Worm (Caenorhabditis elegans) whole organism, L4 larva: ENCODE data around the gene F28H7.3.

Experiments
- D1046.2 ChIP-seq: fragments of 200-800 bp; sonication (Bioruptor generic); IDR thresholded peaks from 2 replicates; pipeline ENCODE4 v1.3.6; 2022; ENCODE audit warnings: missing genetic modification characterization, missing compliant biosample characterization
- F37D6.2 ChIP-seq: sonication (generic microtip); optimal IDR thresholded peaks from 2 replicates; lab custom pipeline; 2016; ENCODE audit warnings: mild to moderate bottlenecking, missing genetic modification characterization, missing compliant biosample characterization
- F49E8.2 ChIP-seq: sonication (generic microtip); optimal IDR thresholded peaks from 2 replicates; lab custom pipeline; 2016; ENCODE audit warnings: missing compliant biosample characterization, mild to moderate bottlenecking, missing genetic modification characterization, borderline replicate concordance
- R02D3.7 ChIP-seq: fragments of 150-350 bp; sonication (generic microtip); optimal IDR thresholded peaks from 3 replicates; lab custom pipeline; 2014; ENCODE audit warnings: missing biosample characterization, missing genetic modification characterization
- T20F7.1 ChIP-seq: fragments of 200-800 bp; sonication (Bioruptor generic); optimal IDR thresholded peaks from 2 replicates; lab custom pipeline; 2018; ENCODE audit warnings: mild to moderate bottlenecking, missing genetic modification characterization, missing compliant biosample characterization
- T26A8.4 ChIP-seq: fragments of 200-800 bp; sonication (Bioruptor generic); IDR thresholded peaks from 2 replicates; pipeline ENCODE4 v1.3.6; 2022; ENCODE audit warnings: missing genetic modification characterization, missing compliant biosample characterization
- Y105C5A.15 ChIP-seq: fragments of 200-800 bp; sonication (Bioruptor generic); IDR thresholded peaks from 2 replicates; pipeline ENCODE4 v1.3.6; 2022; ENCODE audit warnings: missing genetic modification characterization, missing compliant biosample characterization
- Y48G9A.11 ChIP-seq: fragments of 200-800 bp; sonication (Bioruptor generic); IDR thresholded peaks from 2 replicates; pipeline ENCODE4 v1.3.6; 2022; ENCODE audit warnings: missing genetic modification reagents, missing genetic modification characterization, missing compliant biosample characterization
- Y5F2A.4 ChIP-seq: fragments of 200-800 bp; sonication (Bioruptor generic); optimal IDR thresholded peaks from 2 replicates; lab custom pipeline; 2018; ENCODE audit warnings: mild to moderate bottlenecking, missing genetic modification characterization, missing compliant biosample characterization
- Y75B8A.6 ChIP-seq: fragments of 200-800 bp; sonication (Bioruptor generic); IDR thresholded peaks from 2 replicates; pipeline ENCODE4 v1.3.6; 2022; ENCODE audit warnings: missing genetic modification reagents, missing genetic modification characterization, missing compliant biosample characterization
- ZK546.5 ChIP-seq, 2 experiments: sonication (generic microtip); optimal IDR thresholded peaks; 2 replicates each; lab custom pipeline; 2017; ENCODE audit warnings: missing biosample characterization in 2 of 2, missing genetic modification characterization in 2 of 2
- aha-1 ChIP-seq: fragments of 150-350 bp; peaks from one replicate; lab custom pipeline; 2014; ENCODE audit warnings: missing biosample characterization, missing genetic modification characterization
- arid-1 ChIP-seq: fragments of 200-800 bp; sonication (Bioruptor generic); conservative IDR thresholded peaks from 2 replicates; pipeline ENCODE4 v1.3.6; 2022; ENCODE audit warnings: missing genetic modification reagents, missing genetic modification characterization, missing compliant biosample characterization
- attf-4 ChIP-seq: sonication (generic microtip); optimal IDR thresholded peaks from 3 replicates; lab custom pipeline; 2017; ENCODE audit warnings: missing biosample characterization, missing genetic modification characterization
- ceh-20 ChIP-seq: fragments of 200-800 bp; sonication (Bioruptor generic); IDR thresholded peaks from 2 replicates; pipeline ENCODE4 v1.3.6; 2022; ENCODE audit warnings: missing genetic modification reagents, missing genetic modification characterization, missing compliant biosample characterization
- ceh-44 ChIP-seq: fragments of 200-800 bp; sonication (Bioruptor generic); IDR thresholded peaks from 2 replicates; pipeline ENCODE4 v1.3.6; 2022; ENCODE audit warnings: missing genetic modification reagents, missing genetic modification characterization, missing compliant biosample characterization
- ces-1 ChIP-seq: fragments of 150-350 bp; sonication (generic microtip); optimal IDR thresholded peaks from 4 replicates; lab custom pipeline; 2014; ENCODE audit warnings: missing biosample characterization, missing genetic modification reagents, missing genetic modification characterization
- cey-2 ChIP-seq: sonication (generic microtip); optimal IDR thresholded peaks from 3 replicates; lab custom pipeline; 2017; ENCODE audit warnings: missing genetic modification characterization, mild to moderate bottlenecking, missing compliant biosample characterization, antibody characterized with exemption, borderline replicate concordance; ENCODE audit not compliant: insufficient read depth
- duxl-1 ChIP-seq: sonication (generic microtip); optimal IDR thresholded peaks from 2 replicates; lab custom pipeline; 2016; ENCODE audit warnings: mild to moderate bottlenecking, missing genetic modification characterization, moderate library complexity, missing compliant biosample characterization; ENCODE audit not compliant: poor library complexity
- egl-27 ChIP-seq: sonication (generic microtip); optimal IDR thresholded peaks from 3 replicates; lab custom pipeline; 2017; ENCODE audit warnings: missing biosample characterization, missing genetic modification reagents, missing genetic modification characterization
- gei-8 ChIP-seq: fragments of 200-800 bp; sonication (Bioruptor generic); optimal IDR thresholded peaks from 2 replicates; lab custom pipeline; 2018; ENCODE audit warnings: mild to moderate bottlenecking, missing genetic modification characterization, missing compliant biosample characterization
- hif-1 ChIP-seq, 2 experiments: sonication (generic microtip); optimal IDR thresholded peaks; 2 replicates each; lab custom pipeline; 2016 to 2017; ENCODE audit warnings: missing compliant biosample characterization in 2 of 2, missing genetic modification characterization in 2 of 2, missing genetic modification reagents in 2 of 2, missing genotype in 2 of 2, mild to moderate bottlenecking in 1 of 2
- hlh-30 ChIP-seq: sonication (generic microtip); optimal IDR thresholded peaks from 2 replicates; lab custom pipeline; 2017; ENCODE audit warnings: antibody characterized with exemption, mild to moderate bottlenecking, missing genetic modification characterization, missing compliant biosample characterization; ENCODE audit not compliant: insufficient read depth
- hmg-1.1 ChIP-seq: fragments of 200-800 bp; sonication (Bioruptor generic); IDR thresholded peaks from 2 replicates; pipeline ENCODE4 v1.3.6; 2022; ENCODE audit warnings: missing genetic modification reagents, missing genetic modification characterization, missing compliant biosample characterization
- lin-1 ChIP-seq: fragments of 200-800 bp; sonication (Bioruptor generic); IDR thresholded peaks from 2 replicates; pipeline ENCODE4 v1.3.6; 2022; ENCODE audit warnings: missing genetic modification reagents, missing genetic modification characterization, missing compliant biosample characterization
- lin-39 ChIP-seq: fragments of 150-350 bp; optimal IDR thresholded peaks from 2 replicates; lab custom pipeline; 2014; ENCODE audit warnings: missing biosample characterization, missing genetic modification reagents, missing genetic modification characterization
- lir-3 ChIP-seq: sonication (generic microtip); optimal IDR thresholded peaks from 2 replicates; lab custom pipeline; 2016; ENCODE audit warnings: mild to moderate bottlenecking, missing genetic modification characterization, missing compliant biosample characterization
- madf-9 ChIP-seq: fragments of 200-800 bp; sonication (Bioruptor generic); conservative IDR thresholded peaks from 2 replicates; pipeline ENCODE4 v1.3.6; 2022; ENCODE audit warnings: missing genetic modification reagents, missing genetic modification characterization, missing compliant biosample characterization
- mdt-29 ChIP-seq: fragments of 200-800 bp; sonication (Bioruptor generic); IDR thresholded peaks from 2 replicates; pipeline ENCODE4 v1.3.6; 2022; ENCODE audit warnings: missing genetic modification reagents, missing genetic modification characterization, missing compliant biosample characterization
- mxl-2 ChIP-seq: fragments of 200-800 bp; sonication (Bioruptor generic); conservative IDR thresholded peaks from 2 replicates; pipeline ENCODE4 v1.3.6; 2022; ENCODE audit warnings: missing genetic modification reagents, missing genetic modification characterization, missing compliant biosample characterization
- nhr-25 ChIP-seq: sonication (generic microtip); optimal IDR thresholded peaks from 2 replicates; lab custom pipeline; 2017; ENCODE audit warnings: missing genetic modification characterization, mild to moderate bottlenecking, missing compliant biosample characterization, antibody characterized with exemption, moderate library complexity, borderline replicate concordance; ENCODE audit not compliant: insufficient read depth
- nhr-28 ChIP-seq: fragments of 150-350 bp; optimal IDR thresholded peaks from 2 replicates; lab custom pipeline; 2014; ENCODE audit warnings: missing biosample characterization, missing genetic modification characterization
- nhr-41 ChIP-seq: fragments of 200-800 bp; sonication (Bioruptor generic); IDR thresholded peaks from 2 replicates; pipeline ENCODE4 v1.3.6; 2022; ENCODE audit warnings: missing genetic modification reagents, missing genetic modification characterization, missing compliant biosample characterization
- nhr-6 ChIP-seq: fragments of 150-350 bp; optimal IDR thresholded peaks from 2 replicates; lab custom pipeline; 2014; ENCODE audit warnings: missing biosample characterization, missing genetic modification characterization
- nhr-76 ChIP-seq: fragments of 150-350 bp; optimal IDR thresholded peaks from 2 replicates; lab custom pipeline; 2014; ENCODE audit warnings: missing biosample characterization, missing genetic modification characterization
- nhr-77 ChIP-seq: fragments of 150-350 bp; optimal IDR thresholded peaks from 2 replicates; lab custom pipeline; 2014; ENCODE audit warnings: missing biosample characterization, missing genetic modification characterization
- pqm-1 ChIP-seq: sonication (generic microtip); optimal IDR thresholded peaks from 2 replicates; lab custom pipeline; 2017; ENCODE audit warnings: missing biosample characterization, missing genetic modification characterization
- rbr-2 ChIP-seq: sonication (generic microtip); optimal IDR thresholded peaks from 2 replicates; lab custom pipeline; 2016; ENCODE audit warnings: missing genotype, missing genetic modification characterization, missing compliant biosample characterization
- sdz-12 ChIP-seq: fragments of 200-800 bp; sonication (Bioruptor generic); optimal IDR thresholded peaks from 2 replicates; lab custom pipeline; 2018; ENCODE audit warnings: mild to moderate bottlenecking, missing genetic modification characterization, missing compliant biosample characterization
- set-16 ChIP-seq: fragments of 200-800 bp; sonication (Bioruptor generic); IDR thresholded peaks from 2 replicates; pipeline ENCODE4 v1.3.6; 2022; ENCODE audit warnings: missing genetic modification reagents, missing genetic modification characterization, missing compliant biosample characterization
- skn-1 ChIP-seq: fragments of 150-350 bp; optimal IDR thresholded peaks from 2 replicates; lab custom pipeline; 2014; ENCODE audit warnings: missing biosample characterization, missing genetic modification characterization
- tra-1 ChIP-seq: fragments of 200-800 bp; sonication (Bioruptor generic); IDR thresholded peaks from 2 replicates; pipeline ENCODE4 v1.3.6; 2022; ENCODE audit warnings: missing genetic modification reagents, missing genetic modification characterization, missing compliant biosample characterization
- unc-130 ChIP-seq: sonication (generic microtip); optimal IDR thresholded peaks from 2 replicates; lab custom pipeline; 2016; ENCODE audit warnings: missing genetic modification reagents, missing genetic modification characterization, missing compliant biosample characterization
- unc-39 ChIP-seq: sonication (generic microtip); optimal IDR thresholded peaks from 2 replicates; lab custom pipeline; 2017; ENCODE audit warnings: missing biosample characterization, missing genetic modification characterization
- vab-7 ChIP-seq: fragments of 200-800 bp; sonication (Bioruptor generic); IDR thresholded peaks from 2 replicates; pipeline ENCODE4 v1.3.6; 2022; ENCODE audit warnings: missing genetic modification reagents, missing genetic modification characterization, missing compliant biosample characterization
- zag-1 ChIP-seq: fragments of 150-350 bp; optimal IDR thresholded peaks from 2 replicates; lab custom pipeline; 2014; ENCODE audit warnings: missing biosample characterization, missing genetic modification characterization
- zfp-3 ChIP-seq: fragments of 200-800 bp; sonication (Bioruptor generic); conservative IDR thresholded peaks from 2 replicates; pipeline ENCODE4 v1.3.6; 2022; ENCODE audit warnings: missing genetic modification reagents, missing genetic modification characterization, missing compliant biosample characterization
- ztf-11 ChIP-seq: fragments of 150-350 bp; optimal IDR thresholded peaks from 2 replicates; lab custom pipeline; 2014; ENCODE audit warnings: missing biosample characterization, missing genetic modification characterization

Gene F28H7.3

DNA sequence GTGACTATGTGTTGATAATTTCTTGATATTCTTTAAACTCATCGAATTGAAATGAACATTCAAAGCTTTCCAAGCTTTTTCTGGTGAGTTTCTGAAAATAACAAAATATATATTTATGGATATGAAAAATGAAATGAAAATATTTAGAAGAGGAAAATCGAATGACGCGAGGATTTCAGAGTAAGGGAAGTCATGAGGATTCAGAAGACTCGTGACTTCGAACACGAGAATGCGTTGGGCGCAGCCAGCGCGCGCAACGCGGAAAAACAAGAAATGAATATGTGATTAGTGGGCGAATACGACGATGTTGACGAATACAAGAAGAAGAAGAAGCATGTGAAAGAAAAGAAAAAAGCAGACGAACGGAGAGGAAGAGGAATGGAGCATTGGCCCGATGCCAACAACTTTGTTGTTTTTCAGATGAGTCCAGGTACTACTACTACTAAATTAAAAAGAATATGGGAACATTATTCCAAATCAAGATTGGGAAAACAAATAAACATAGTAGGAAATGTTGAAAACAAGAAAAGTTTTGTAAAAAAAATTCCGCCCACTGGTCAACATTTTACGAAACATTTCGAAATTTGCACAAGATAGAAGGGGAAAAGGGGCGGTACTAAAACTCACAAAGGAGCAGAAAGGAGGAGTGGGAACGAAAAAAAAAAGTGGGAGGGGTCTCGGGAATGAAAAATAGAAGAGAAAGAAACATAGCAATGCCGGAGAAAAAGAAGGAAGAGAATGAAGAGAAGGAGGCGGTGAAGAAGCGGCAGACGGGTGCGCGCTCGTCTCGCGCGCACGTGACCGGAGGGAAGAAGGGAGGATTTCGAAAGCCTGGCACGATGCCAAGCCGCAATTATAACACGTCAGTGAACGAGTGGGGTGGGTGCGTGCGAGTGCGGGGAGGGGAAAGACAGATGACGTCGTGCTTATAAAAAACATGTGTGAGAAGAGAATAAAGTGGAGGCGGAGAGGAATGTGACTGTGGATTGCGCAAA, 35.1 kb downstream of the F28H7.3 start (continued):
- TF ChIP-seq attf-4 (no peak), ZK546.5 (tag; optimal IDR thresholded peaks at IDR 0.05; lab: Kevin White, UChicago) (no peak), mxl-2 (GFP tag; lab: Robert Waterston, UW) (peak; percentile 86), F37D6.2 (tag; lab: Kevin White, UChicago) (peak; percentile 78), nhr-76 (tag; lab: Kevin White, UChicago) (no peak), zfp-3 (GFP tag; lab: Robert Waterston, UW) (peak; percentile 66; the same call in 1 of the 2 replicates), R02D3.7 (tag; lab: Kevin White, UChicago) (no peak), tra-1 (peak; percentile 95), Y105C5A.15 (GFP tag; lab: Robert Waterston, UW) (no peak), egl-27 (tag; lab: Kevin White, UChicago) (no peak), ztf-11 (tag; lab: Kevin White, UChicago) (no peak), rbr-2 (peak; percentile 79), mdt-29 (GFP tag; lab: Robert Waterston, UW) (peak; percentile 69), cey-2 (tag; lab: Kevin White, UChicago) (no peak), Y48G9A.11 (no peak), duxl-1 (tag; lab: Kevin White, UChicago) (no peak), Y75B8A.6 (GFP tag; lab: Robert Waterston, UW) (no peak), ceh-44 (GFP tag; lab: Robert Waterston, UW) (no peak), arid-1 (GFP tag; lab: Robert Waterston, UW) (peak; percentile 75), sdz-12 (GFP tag; lab: Kevin White, UChicago) (no peak), madf-9 (GFP tag; lab: Robert Waterston, UW) (peak; percentile 89), F49E8.2 (tag; lab: Kevin White, UChicago) (no peak), set-16 (GFP tag; lab: Robert Waterston, UW) (peak; percentile 100), hmg-1.1 (peak; percentile 94), lir-3 (tag; lab: Kevin White, UChicago) (no peak), nhr-77 (tag; lab: Kevin White, UChicago) (peak; percentile 77), vab-7 (GFP tag; lab: Robert Waterston, UW) (peak; percentile 90), D1046.2 (GFP tag; lab: Robert Waterston, UW) (0 out of 2 replicates have a peak, but pooled peaks have one; percentile 67), lin-39 (no peak), gei-8 (GFP tag; lab: Kevin White, UChicago) (peak; percentile 87), pqm-1 (tag; lab: Kevin White, UChicago) (no peak), ceh-20 (GFP tag; lab: Robert Waterston, UW) (peak; percentile 99), unc-130 (GFP tag; lab: Kevin White, UChicago) (no peak), nhr-6 (tag; lab: Kevin White, UChicago) (no peak), nhr-25 (tag; lab: Kevin White, UChicago) (peak; percentile 59), nhr-41 (GFP tag; lab: Robert Waterston, UW) (peak; percentile 85), nhr-28 (peak; percentile 32), hlh-30 (peak; percentile 98), T20F7.1 (GFP tag; lab: Kevin White, UChicago) (peak; percentile 57), skn-1 (tag; lab: Kevin White, UChicago) (no peak), hif-1 (tag; optimal IDR thresholded peaks at IDR 0.05; lab: Kevin White, UChicago) (peak in 1 of 2 experiments; percentile 96), ces-1 (GFP tag; lab: Kevin White, UChicago) (no peak), unc-39 (no peak), lin-1 (GFP tag; lab: Robert Waterston, UW) (peak; percentile 87), T26A8.4 (peak; percentile 94), Y5F2A.4 (no peak), zag-1 (tag; lab: Kevin White, UChicago) (peak; percentile 15), aha-1 (tag; lab: Kevin White, UChicago) (peak; percentile 100)
